Fruit fly (Drosophila melanogaster): ENCODE data around the gene CG10097.

The CG10097 gene

DNA sequence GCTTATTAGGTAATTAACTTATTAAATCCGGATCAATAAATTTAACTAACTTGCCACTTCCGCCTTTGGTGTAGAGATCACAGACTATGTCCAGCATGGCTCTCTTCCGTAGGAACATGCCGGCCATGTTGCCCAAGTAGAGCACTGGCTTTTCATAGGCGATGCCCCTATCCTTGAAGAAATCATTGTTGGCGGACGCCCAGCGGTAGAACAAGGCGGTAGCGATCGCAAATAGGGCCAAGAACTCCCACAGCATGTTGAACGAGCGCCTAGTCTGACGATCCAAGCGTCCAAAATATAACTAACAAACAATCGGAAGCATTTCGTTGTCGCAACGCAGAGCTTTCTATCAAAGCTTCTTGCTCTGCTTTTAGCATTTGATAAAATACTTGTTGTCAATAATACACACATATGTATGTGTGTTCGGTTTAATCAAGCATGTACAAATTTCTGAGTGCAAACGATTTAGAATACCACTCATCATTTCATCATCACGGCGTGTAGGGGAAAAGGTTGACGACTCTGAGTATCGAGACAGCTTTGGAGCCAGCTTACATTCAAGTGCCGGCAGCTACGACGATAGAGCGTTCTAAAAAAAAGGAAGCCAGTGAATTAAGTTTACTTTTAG, 3.0 kb upstream of the CG10097 start, which contains the start of gene Cyp9f3:
Gene Cyp9f3, minus strand, starts transcription at position 310 of the 628 bp plus-strand sequence.
- TF ChIP-seq svp (GFP tag) (peak; percentile 43), vri (GFP tag; optimal IDR thresholded peaks at IDR 0.05) (peak; percentile 44), spab (GFP tag; optimal IDR thresholded peaks at IDR 0.05) (no peak), CG31627 (GFP tag; optimal IDR thresholded peaks at IDR 0.05) (no peak)

- no peak for TF ChIP-seq lz (GFP tag; optimal IDR thresholded peaks at IDR 0.05)
- peak; percentile 71 for TF ChIP-seq svp (GFP tag)
- peak; percentile 39 for TF ChIP-seq vri (GFP tag; optimal IDR thresholded peaks at IDR 0.05)
- no peak for TF ChIP-seq CG15336 (GFP tag; IDR thresholded peaks at IDR 0.05)
Measured at dm6 chr3R:12398054-12398453, 2.3 kb upstream of the CG10097 start.

dm6 chr3R:12386965-12387364, 8.8 kb downstream of the CG10097 start, which contains the start of gene CG33098:
TSS of gene CG33098 (plus strand) at chr3R:12387188.
- TF ChIP-seq Smox (GFP tag; optimal IDR thresholded peaks at IDR 0.05) (no peak), dsx (GFP tag; optimal IDR thresholded peaks at IDR 0.05; ENCODE audit: poor library complexity, severe bottlenecking) (no peak), CG32006 (GFP tag; optimal IDR thresholded peaks at IDR 0.05) (no peak), CG8119 (GFP tag; IDR thresholded peaks at IDR 0.05) (no peak), Hr4 (GFP tag; optimal IDR thresholded peaks at IDR 0.05) (no peak)

dm6 chr3R:12385949-12386348, 9.8 kb downstream of the CG10097 start, which contains the start of gene Sol1:
TSS of gene Sol1 (plus strand) at chr3R:12386249.
- TF ChIP-seq CG10631 (GFP tag; optimal IDR thresholded peaks at IDR 0.05) (no peak), Ets21C (GFP tag; optimal IDR thresholded peaks at IDR 0.05) (no peak)

- TF ChIP-seq CG34406 (GFP tag; optimal IDR thresholded peaks at IDR 0.05) (no peak), eg (GFP tag; IDR thresholded peaks at IDR 0.05) (0 out of 3 replicates have a peak, but pooled peaks have one; percentile 18), Lpt (GFP tag; optimal IDR thresholded peaks at IDR 0.05) (peak; percentile 24)
Measured at dm6 chr3R:12384274-12384673, 11.5 kb downstream of the CG10097 start.

DNA sequence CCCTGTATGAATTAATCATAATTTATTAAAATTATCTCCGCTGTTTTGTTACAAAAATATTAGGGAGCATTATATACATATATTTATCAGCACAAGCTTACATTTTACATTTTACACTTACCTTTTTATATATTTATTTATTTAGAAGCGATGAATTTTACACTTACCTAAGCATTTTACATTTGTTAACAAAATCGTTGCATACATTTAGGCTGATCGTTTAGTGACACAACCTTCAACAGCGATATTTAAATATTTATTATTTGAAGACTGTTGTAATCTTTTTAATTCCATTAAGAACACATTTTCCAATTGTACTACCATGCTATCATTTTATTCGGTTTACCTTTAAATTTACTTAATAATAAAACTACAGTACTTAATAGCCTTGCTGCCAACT, 12.0 kb downstream of the CG10097 start:
- no peak for TF ChIP-seq svp (GFP tag)
- no peak for TF ChIP-seq CG6854 (GFP tag; optimal IDR thresholded peaks at IDR 0.05)
- TF ChIP-seq Eip78C (GFP tag): peak; percentile 71
- no peak for TF ChIP-seq Sox15 (GFP tag; optimal IDR thresholded peaks at IDR 0.05)
- TF ChIP-seq CG6276 (GFP tag; optimal IDR thresholded peaks at IDR 0.05): no peak
- TF ChIP-seq fkh (GFP tag; optimal IDR thresholded peaks at IDR 0.05): peak; percentile 73
- TF ChIP-seq vri (GFP tag; optimal IDR thresholded peaks at IDR 0.05): no peak
- TF ChIP-seq CG8319 (GFP tag; optimal IDR thresholded peaks at IDR 0.05): no peak
- no peak for TF ChIP-seq ss (GFP tag; optimal IDR thresholded peaks at IDR 0.05)
- TF ChIP-seq CG9139 (GFP tag; optimal IDR thresholded peaks at IDR 0.05): no peak
- no peak for TF ChIP-seq Lpt (GFP tag; optimal IDR thresholded peaks at IDR 0.05)
- TF ChIP-seq achi (GFP tag; optimal IDR thresholded peaks at IDR 0.05): no peak
- no peak for TF ChIP-seq CG16779 (tag; optimal IDR thresholded peaks at IDR 0.05)
- no peak for TF ChIP-seq cyc (GFP tag; optimal IDR thresholded peaks at IDR 0.05)
- TF ChIP-seq CG7368 (GFP tag; optimal IDR thresholded peaks at IDR 0.05): no peak
- no peak for TF ChIP-seq Gug (GFP tag; IDR thresholded peaks at IDR 0.05)
- TF ChIP-seq salr (GFP tag; optimal IDR thresholded peaks at IDR 0.05): no peak

- TF ChIP-seq CG6808 (GFP tag; optimal IDR thresholded peaks at IDR 0.05): no peak
- TF ChIP-seq CG15336 (GFP tag; IDR thresholded peaks at IDR 0.05): no peak
- TF ChIP-seq topi (GFP tag; optimal IDR thresholded peaks at IDR 0.05): no peak
- TF ChIP-seq CG9139 (GFP tag; optimal IDR thresholded peaks at IDR 0.05): no peak
- TF ChIP-seq Eip78C (GFP tag): no peak
- TF ChIP-seq CG8119 (GFP tag; IDR thresholded peaks at IDR 0.05): no peak
- no peak for TF ChIP-seq Sox14 (GFP tag; optimal IDR thresholded peaks at IDR 0.05)
- TF ChIP-seq CG6276 (GFP tag; optimal IDR thresholded peaks at IDR 0.05): no peak
- no peak for TF ChIP-seq CG4318 (GFP tag; optimal IDR thresholded peaks at IDR 0.05)
- no peak for TF ChIP-seq achi (GFP tag; optimal IDR thresholded peaks at IDR 0.05)
- TF ChIP-seq CG6854 (GFP tag; optimal IDR thresholded peaks at IDR 0.05): no peak
- no peak for TF ChIP-seq spab (GFP tag; optimal IDR thresholded peaks at IDR 0.05)
- no peak for TF ChIP-seq Ets21C (GFP tag; optimal IDR thresholded peaks at IDR 0.05)
- no peak for TF ChIP-seq CG3032 (tag; optimal IDR thresholded peaks at IDR 0.05)
- no peak for TF ChIP-seq Ets96B (tag; optimal IDR thresholded peaks at IDR 0.05)
Measured at dm6 chr3R:12383036-12383435, 12.7 kb downstream of the CG10097 start, which contains the start of gene GstD11. TSS of gene GstD11 (plus strand) at chr3R:12383336.
